Worm (Caenorhabditis elegans) whole organism, young adult: ENCODE results near the gene C02B8.1.

Experiments
- B0261.1 ChIP-seq: sonication (generic microtip); optimal IDR thresholded peaks from 2 replicates; lab custom pipeline; 2016; ENCODE audit warnings: mild to moderate bottlenecking, missing genetic modification characterization, moderate library complexity, missing compliant biosample characterization
- C17E4.6 ChIP-seq: fragments of 200-800 bp; sonication (Bioruptor generic); IDR thresholded peaks from 2 replicates; pipeline ENCODE4 v1.3.6; 2022; ENCODE audit warnings: missing genetic modification reagents, missing genetic modification characterization, missing compliant biosample characterization
- F22D6.2 ChIP-seq: sonication (generic microtip); optimal IDR thresholded peaks from 2 replicates; lab custom pipeline; 2016; ENCODE audit warnings: mild to moderate bottlenecking, missing genetic modification characterization, missing compliant biosample characterization
- F33H1.4 ChIP-seq: fragments of 200-800 bp; sonication (Bioruptor generic); IDR thresholded peaks from 2 replicates; pipeline ENCODE4 v1.3.6; 2022; ENCODE audit warnings: missing genetic modification reagents, missing genetic modification characterization, missing compliant biosample characterization
- K12H6.12 ChIP-seq: fragments of 200-800 bp; sonication (Bioruptor generic); optimal IDR thresholded peaks from 2 replicates; lab custom pipeline; 2018; ENCODE audit warnings: mild to moderate bottlenecking, missing genetic modification characterization, missing compliant biosample characterization
- T26A5.8 ChIP-seq: sonication (generic microtip); optimal IDR thresholded peaks from 2 replicates; lab custom pipeline; 2016; ENCODE audit warnings: missing genetic modification characterization, missing compliant biosample characterization
- Y95B8A.8 ChIP-seq: fragments of 200-800 bp; sonication (Bioruptor generic); IDR thresholded peaks from 2 replicates; pipeline ENCODE4 v1.3.6; 2022; ENCODE audit warnings: missing genetic modification reagents, missing genetic modification characterization, missing compliant biosample characterization
- ZK185.1 ChIP-seq: sonication (generic microtip); optimal IDR thresholded peaks from 2 replicates; lab custom pipeline; 2016; ENCODE audit warnings: mild to moderate bottlenecking, missing genetic modification characterization, missing compliant biosample characterization; ENCODE audit not compliant: poor library complexity, severe bottlenecking
- ama-1 ChIP-seq, 3 experiments: fragments of 150-350 bp in 1 of 3; sonication (generic microtip) in 2 of 3; optimal IDR thresholded peaks; 2 replicates each; lab custom pipeline; 2014 to 2018; ENCODE audit warnings: missing biosample characterization in 2 of 3, missing genetic modification characterization in 2 of 3, missing genetic modification reagents in 2 of 3
- cebp-2 ChIP-seq: fragments of 200-800 bp; sonication (Bioruptor generic); IDR thresholded peaks from 2 replicates; pipeline ENCODE4 v1.3.6; 2022; ENCODE audit warnings: missing genetic modification characterization, missing compliant biosample characterization
- ceh-27 ChIP-seq: fragments of 200-800 bp; sonication (Bioruptor generic); optimal IDR thresholded peaks from 2 replicates; lab custom pipeline; 2018; ENCODE audit warnings: mild to moderate bottlenecking, missing genetic modification characterization, moderate library complexity, missing compliant biosample characterization
- ceh-40 ChIP-seq: fragments of 200-800 bp; sonication (Bioruptor generic); IDR thresholded peaks from 2 replicates; pipeline ENCODE4 v1.3.6; 2022; ENCODE audit warnings: missing genetic modification characterization, missing compliant biosample characterization
- ceh-58 ChIP-seq: fragments of 200-800 bp; sonication (Bioruptor generic); IDR thresholded peaks from 2 replicates; pipeline ENCODE4 v1.3.6; 2022; ENCODE audit warnings: missing genetic modification characterization, missing compliant biosample characterization
- ceh-91 ChIP-seq: fragments of 200-800 bp; sonication (Bioruptor generic); IDR thresholded peaks from 2 replicates; pipeline ENCODE4 v1.3.6; 2022; ENCODE audit warnings: missing genetic modification reagents, missing genetic modification characterization, missing compliant biosample characterization
- egrh-3 ChIP-seq: fragments of 200-800 bp; sonication (Bioruptor generic); IDR thresholded peaks from 2 replicates; pipeline ENCODE4 v1.3.6; 2022; ENCODE audit warnings: missing genetic modification reagents, missing genetic modification characterization, missing compliant biosample characterization
- ekl-4 ChIP-seq: fragments of 200-800 bp; sonication (Bioruptor generic); IDR thresholded peaks from 2 replicates; pipeline ENCODE4 v1.3.6; 2022; ENCODE audit warnings: missing genetic modification reagents, missing genetic modification characterization, missing compliant biosample characterization
- hmg-1.2 ChIP-seq: fragments of 200-800 bp; sonication (Bioruptor generic); IDR thresholded peaks from 2 replicates; pipeline ENCODE4 v1.3.6; 2022; ENCODE audit warnings: missing genetic modification reagents, missing genetic modification characterization, missing compliant biosample characterization
- hmg-20 ChIP-seq: fragments of 200-800 bp; sonication (Bioruptor generic); IDR thresholded peaks from 2 replicates; pipeline ENCODE4 v1.3.6; 2022; ENCODE audit warnings: missing genetic modification reagents, missing genetic modification characterization, missing compliant biosample characterization
- let-526 ChIP-seq: fragments of 200-800 bp; sonication (Bioruptor generic); IDR thresholded peaks from 2 replicates; pipeline ENCODE4 v1.3.6; 2022; ENCODE audit warnings: missing genetic modification reagents, missing genetic modification characterization, missing compliant biosample characterization
- lin-26 ChIP-seq: fragments of 200-800 bp; sonication (Bioruptor generic); IDR thresholded peaks from 2 replicates; pipeline ENCODE4 v1.3.6; 2022; ENCODE audit warnings: missing genetic modification reagents, missing genetic modification characterization, missing compliant biosample characterization
- lin-35 ChIP-seq, 3 experiments: fragments of 150-350 bp in 2 of 3; sonication (generic microtip) in 1 of 3; optimal IDR thresholded peaks; 2 replicates each; lab custom pipeline; 2014 to 2018; ENCODE audit warnings: missing biosample characterization in 3 of 3, missing genetic modification characterization in 3 of 3, missing genetic modification reagents in 3 of 3
- lin-40 ChIP-seq: sonication (generic microtip); optimal IDR thresholded peaks from 2 replicates; lab custom pipeline; 2016; ENCODE audit warnings: missing genetic modification characterization, mild to moderate bottlenecking, missing compliant biosample characterization, missing genotype, missing genetic modification reagents
- lir-1 ChIP-seq: fragments of 200-800 bp; sonication (Bioruptor generic); conservative IDR thresholded peaks from 2 replicates; pipeline ENCODE4 v1.3.6; 2022; ENCODE audit warnings: missing genetic modification reagents, missing genetic modification characterization, missing compliant biosample characterization
- madf-3 ChIP-seq: fragments of 200-800 bp; sonication (Bioruptor generic); IDR thresholded peaks from 2 replicates; pipeline ENCODE4 v1.3.6; 2022; ENCODE audit warnings: missing genetic modification reagents, missing genetic modification characterization, missing compliant biosample characterization
- mxl-1 ChIP-seq: sonication (generic microtip); optimal IDR thresholded peaks from 2 replicates; lab custom pipeline; 2016; ENCODE audit warnings: missing genetic modification characterization, missing compliant biosample characterization
- nfya-1 ChIP-seq: sonication (generic microtip); optimal IDR thresholded peaks from 2 replicates; lab custom pipeline; 2017; ENCODE audit warnings: antibody characterized with exemption, missing compliant biosample characterization, missing genetic modification characterization, borderline replicate concordance; ENCODE audit not compliant: insufficient read depth
- nfya-2 ChIP-seq: fragments of 200-800 bp; sonication (Bioruptor generic); IDR thresholded peaks from 2 replicates; pipeline ENCODE4 v1.3.6; 2022; ENCODE audit warnings: missing genetic modification reagents, missing genetic modification characterization, missing compliant biosample characterization
- nfyb-1 ChIP-seq: fragments of 200-800 bp; sonication (Bioruptor generic); IDR thresholded peaks from 2 replicates; pipeline ENCODE4 v1.3.6; 2022; ENCODE audit warnings: missing genetic modification reagents, missing genetic modification characterization, missing compliant biosample characterization
- nhr-27 ChIP-seq: fragments of 200-800 bp; sonication (Bioruptor generic); optimal IDR thresholded peaks from 2 replicates; lab custom pipeline; 2018; ENCODE audit warnings: mild to moderate bottlenecking, missing genetic modification characterization, moderate library complexity, missing compliant biosample characterization
- nhr-80 ChIP-seq: sonication (generic microtip); optimal IDR thresholded peaks from 2 replicates; lab custom pipeline; 2016; ENCODE audit warnings: missing genetic modification characterization, missing compliant biosample characterization
- pbrm-1 ChIP-seq: fragments of 200-800 bp; sonication (Bioruptor generic); IDR thresholded peaks from 2 replicates; pipeline ENCODE4 v1.3.6; 2022; ENCODE audit warnings: missing genetic modification reagents, missing genetic modification characterization, missing compliant biosample characterization
- repo-1 ChIP-seq: sonication (generic microtip); optimal IDR thresholded peaks from 2 replicates; lab custom pipeline; 2017; ENCODE audit warnings: mild to moderate bottlenecking, missing genetic modification characterization, missing compliant biosample characterization
- rpc-1 ChIP-seq, 2 experiments: fragments of 150-350 bp in 1 of 2; sonication (generic microtip) in 1 of 2; optimal IDR thresholded peaks; 2 replicates each; lab custom pipeline; 2014 to 2018; ENCODE audit warnings: missing biosample characterization in 1 of 2, missing genetic modification characterization in 1 of 2, missing genetic modification reagents in 1 of 2, missing genotype in 1 of 2
- sdz-38 ChIP-seq: sonication (generic microtip); optimal IDR thresholded peaks from 2 replicates; lab custom pipeline; 2016; ENCODE audit warnings: missing genotype, missing genetic modification characterization, missing compliant biosample characterization
- snpc-3.4 ChIP-seq: sonication (generic microtip); optimal IDR thresholded peaks from 2 replicates; lab custom pipeline; 2017; ENCODE audit warnings: missing genetic modification characterization, mild to moderate bottlenecking, missing compliant biosample characterization, antibody characterized with exemption, moderate library complexity, missing genotype, missing genetic modification reagents
- tbp1 ChIP-seq: fragments of 200-800 bp; sonication (Bioruptor generic); optimal IDR thresholded peaks from 2 replicates; lab custom pipeline; 2018; ENCODE audit warnings: mild to moderate bottlenecking, missing genetic modification characterization, missing compliant biosample characterization
- zfh-2 ChIP-seq: fragments of 200-800 bp; sonication (Bioruptor generic); conservative IDR thresholded peaks from 2 replicates; pipeline ENCODE4 v1.3.6; 2022; ENCODE audit warnings: missing genetic modification reagents, missing genetic modification characterization, missing compliant biosample characterization
- ztf-25 ChIP-seq: fragments of 200-800 bp; sonication (Bioruptor generic); IDR thresholded peaks from 2 replicates; pipeline ENCODE4 v1.3.6; 2022; ENCODE audit warnings: missing genetic modification reagents, missing genetic modification characterization, missing compliant biosample characterization
- ztf-28 ChIP-seq: fragments of 200-800 bp; sonication (Bioruptor generic); IDR thresholded peaks from 2 replicates; pipeline ENCODE4 v1.3.6; 2022; ENCODE audit warnings: missing genetic modification reagents, missing genetic modification characterization, missing compliant biosample characterization
- ztf-3 ChIP-seq: fragments of 200-800 bp; sonication (Bioruptor generic); optimal IDR thresholded peaks from 2 replicates; lab custom pipeline; 2018; ENCODE audit warnings: mild to moderate bottlenecking, missing genetic modification characterization, missing compliant biosample characterization

C02B8.1 gene

ce11 chrX:8155969-8156368, 8.5 kb downstream of the C02B8.1 start:
- TF ChIP-seq tbp1 (GFP tag; lab: Kevin White, UChicago) (peak; percentile 88), ceh-27 (GFP tag; lab: Kevin White, UChicago) (peak; percentile 11), hmg-1.2 (GFP tag; lab: Robert Waterston, UW) (peak; percentile 69), lin-26 (GFP tag; lab: Robert Waterston, UW) (peak; percentile 81), hmg-20 (GFP tag; lab: Robert Waterston, UW) (0 out of 2 replicates have a peak, but pooled peaks have one; percentile 44), nhr-27 (tag; lab: Kevin White, UChicago) (no peak), cebp-2 (0 out of 2 replicates have a peak, but pooled peaks have one; percentile 63), lir-1 (GFP tag; lab: Robert Waterston, UW) (no peak), rpc-1 (optimal IDR thresholded peaks at IDR 0.05; lab: Kevin White, UChicago) (peak; percentile 21), rpc-1 (tag; optimal IDR thresholded peaks at IDR 0.05; lab: Kevin White, UChicago) (peak; percentile 31), nhr-80 (tag; lab: Kevin White, UChicago) (no peak), ekl-4 (GFP tag; lab: Robert Waterston, UW) (peak; percentile 67; the same call in 1 of the 2 replicates), lin-35 (GFP tag; optimal IDR thresholded peaks at IDR 0.05; lab: Kevin White, UChicago) (peak in 1 of 3 experiments; percentile 35), B0261.1 (tag; lab: Kevin White, UChicago) (no peak), nfya-1 (tag; lab: Kevin White, UChicago) (no peak), snpc-3.4 (tag; lab: Kevin White, UChicago) (peak; percentile 31), madf-3 (0 out of 2 replicates have a peak, but pooled peaks have one; percentile 39), ZK185.1 (tag; lab: Kevin White, UChicago) (no peak), ceh-40 (peak; percentile 66; the same call in 1 of the 2 replicates), sdz-38 (tag; lab: Kevin White, UChicago) (no peak), ztf-3 (GFP tag; lab: Kevin White, UChicago) (no peak), F22D6.2 (no peak), nfyb-1 (GFP tag; lab: Robert Waterston, UW) (peak; percentile 65), K12H6.12 (tag; lab: Kevin White, UChicago) (peak; percentile 32), let-526 (peak; percentile 60; the same call in 1 of the 2 replicates), F33H1.4 (GFP tag; lab: Robert Waterston, UW) (no peak), nfya-2 (no peak), T26A5.8 (tag; lab: Kevin White, UChicago) (no peak), Y95B8A.8 (GFP tag; lab: Robert Waterston, UW) (no peak), repo-1 (tag; lab: Kevin White, UChicago) (peak; percentile 6), ztf-28 (0 out of 2 replicates have a peak, but pooled peaks have one; percentile 66), ztf-25 (no peak), mxl-1 (tag; lab: Kevin White, UChicago) (no peak), pbrm-1 (GFP tag; lab: Robert Waterston, UW) (peak; percentile 7; the same call in 1 of the 2 replicates), ama-1 (optimal IDR thresholded peaks at IDR 0.05; lab: Kevin White, UChicago) (no peak), ama-1 (GFP tag; optimal IDR thresholded peaks at IDR 0.05; lab: Kevin White, UChicago) (peak in 1 of 2 experiments; percentile 56), ceh-58 (GFP tag; lab: Robert Waterston, UW) (no peak), C17E4.6 (no peak), lin-40 (tag; lab: Kevin White, UChicago) (no peak), ceh-91 (GFP tag; lab: Robert Waterston, UW) (no peak), egrh-3 (GFP tag; lab: Robert Waterston, UW) (peak; percentile 28; the same call in 1 of the 2 replicates), zfh-2 (peak; percentile 36; the same call in 1 of the 2 replicates)
- TF ChIP-seq, all 124 proteins: peak for 21
